Fruit fly (Drosophila melanogaster) whole organism, embryonic: ENCODE measurements around the gene snk.

Experiments used
- Antp ChIP-seq: fragments of 200-800 bp; sonication (Bioruptor generic); optimal IDR thresholded peaks from 3 replicates; lab custom pipeline; 2016; ENCODE audit warnings: missing biosample characterization, missing genetic modification characterization
- Awh ChIP-seq: fragments of 200-800 bp; sonication (Bioruptor generic); IDR thresholded peaks from 2 replicates; pipeline ENCODE4, ENCODE4 v1.3.6; 2022; ENCODE audit warnings: missing biosample characterization, missing genetic modification characterization
- CG10366 ChIP-seq: fragments of 200-800 bp; sonication (Bioruptor generic); IDR thresholded peaks from 2 replicates; pipeline ENCODE4 v1.3.6; 2022; ENCODE audit warnings: missing biosample characterization, missing genetic modification characterization
- CG10654 ChIP-seq: fragments of 200-800 bp; sonication (Bioruptor generic); optimal IDR thresholded peaks from 2 replicates; lab custom pipeline; 2016; ENCODE audit warnings: missing biosample characterization, missing genetic modification characterization
- CG11085 ChIP-seq: fragments of 200-800 bp; sonication (Bioruptor generic); IDR thresholded peaks from 2 replicates; pipeline ENCODE4 v1.3.6; 2022; ENCODE audit warnings: missing biosample characterization, missing genetic modification characterization
- CG11504 ChIP-seq: fragments of 200-800 bp; sonication (Bioruptor generic); optimal IDR thresholded peaks from 3 replicates; lab custom pipeline; 2019; ENCODE audit warnings: missing biosample characterization, mild to moderate bottlenecking, missing genetic modification characterization, moderate library complexity
- CG16813 ChIP-seq: fragments of 200-800 bp; sonication (Bioruptor generic); IDR thresholded peaks from 3 replicates; pipeline ENCODE4 v1.3.6; 2022; ENCODE audit warnings: missing biosample characterization, missing genetic modification characterization; ENCODE audit not compliant: partially characterized antibody
- CG17361 ChIP-seq: fragments of 200-800 bp; sonication (Bioruptor generic); IDR thresholded peaks from 3 replicates; pipeline ENCODE4 v1.3.6; 2022; ENCODE audit warnings: missing biosample characterization, missing genetic modification characterization
- CG17912 ChIP-seq: fragments of 200-800 bp; sonication (Bioruptor generic); optimal IDR thresholded peaks from 2 replicates; lab custom pipeline; 2018; ENCODE audit warnings: missing biosample characterization, mild to moderate bottlenecking, missing genetic modification characterization
- CG18262 ChIP-seq: fragments of 200-800 bp; optimal IDR thresholded peaks from 3 replicates; lab custom pipeline; 2019; ENCODE audit warnings: missing biosample characterization, mild to moderate bottlenecking, missing genetic modification characterization, moderate library complexity
- CG2116 ChIP-seq: fragments of 200-800 bp; sonication (Bioruptor generic); optimal IDR thresholded peaks from 3 replicates; lab custom pipeline; 2018; ENCODE audit warnings: missing biosample characterization, mild to moderate bottlenecking, missing genetic modification characterization
- CG2120 ChIP-seq: fragments of 200-800 bp; sonication (Bioruptor generic); optimal IDR thresholded peaks from 3 replicates; lab custom pipeline; 2016; ENCODE audit warnings: missing biosample characterization, missing genetic modification characterization
- CG30403 ChIP-seq: fragments of 200-800 bp; sonication (Bioruptor generic); optimal IDR thresholded peaks from 3 replicates; lab custom pipeline; 2016; ENCODE audit warnings: missing biosample characterization, missing genetic modification characterization
- CG32532 ChIP-seq: fragments of 200-800 bp; sonication (Bioruptor generic); IDR thresholded peaks from 2 replicates; pipeline ENCODE4 v1.3.6; 2022; ENCODE audit warnings: missing biosample characterization, missing genetic modification characterization
- CG32767 ChIP-seq: fragments of 200-800 bp; sonication (Bioruptor generic); IDR thresholded peaks from 2 replicates; pipeline ENCODE4 v1.3.6; 2022; ENCODE audit warnings: missing biosample characterization, missing genetic modification characterization
- CG33213 ChIP-seq: fragments of 200-800 bp; sonication (Bioruptor generic); optimal IDR thresholded peaks from 3 replicates; lab custom pipeline; 2016; ENCODE audit warnings: missing biosample characterization, missing genetic modification characterization
- CG7271 ChIP-seq: fragments of 200-800 bp; sonication (Bioruptor generic); optimal IDR thresholded peaks from 2 replicates; lab custom pipeline; 2018; ENCODE audit warnings: missing biosample characterization, mild to moderate bottlenecking, missing genetic modification characterization, moderate library complexity
- CG7372 ChIP-seq: fragments of 200-800 bp; sonication (Bioruptor generic); IDR thresholded peaks from 2 replicates; pipeline ENCODE4 v1.3.6; 2022; ENCODE audit warnings: missing biosample characterization, missing genetic modification characterization
- CG9932 ChIP-seq: fragments of 200-800 bp; sonication (Bioruptor generic); IDR thresholded peaks from 2 replicates; pipeline ENCODE4 v1.3.6; 2022; ENCODE audit warnings: missing biosample characterization, missing genetic modification characterization
- CTCF ChIP-seq: fragments of 200-800 bp; sonication (Bioruptor generic); optimal IDR thresholded peaks from 2 replicates; lab custom pipeline; 2017; ENCODE audit warnings: missing biosample characterization, mild to moderate bottlenecking, missing genetic modification characterization, moderate library complexity
- CkIIα-i1 ChIP-seq: fragments of 200-800 bp; sonication (Bioruptor generic); IDR thresholded peaks from 2 replicates; pipeline ENCODE4 v1.3.6; 2022; ENCODE audit warnings: missing biosample characterization, missing genetic modification characterization
- Dek ChIP-seq: fragments of 200-800 bp; sonication (Bioruptor generic); optimal IDR thresholded peaks from 3 replicates; lab custom pipeline; 2019; ENCODE audit warnings: missing biosample characterization, mild to moderate bottlenecking, missing genetic modification characterization, moderate library complexity
- Fer3 ChIP-seq: fragments of 200-800 bp; sonication (Bioruptor generic); optimal IDR thresholded peaks from 2 replicates; lab custom pipeline; 2018; ENCODE audit warnings: missing biosample characterization, mild to moderate bottlenecking, missing genetic modification characterization, moderate library complexity
- HLH4C ChIP-seq: fragments of 200-800 bp; sonication (Bioruptor generic); IDR thresholded peaks from 3 replicates; pipeline ENCODE4 v1.3.6; 2022; ENCODE audit warnings: missing biosample characterization, missing genetic modification characterization; ENCODE audit not compliant: partially characterized antibody
- HmgD ChIP-seq: fragments of 200-800 bp; sonication (Bioruptor generic); optimal IDR thresholded peaks from 3 replicates; lab custom pipeline; 2016; ENCODE audit warnings: missing biosample characterization, missing genetic modification characterization
- HmgZ ChIP-seq: fragments of 200-800 bp; sonication (Bioruptor generic); optimal IDR thresholded peaks from 2 replicates; lab custom pipeline; 2018; ENCODE audit warnings: missing biosample characterization, mild to moderate bottlenecking, missing genetic modification characterization
- Hr78 ChIP-seq, 2 experiments: fragments of 200-800 bp in 1 of 2; fragments of >200 bp in 1 of 2; sonication (Bioruptor generic) in 1 of 2; optimal IDR thresholded peaks; 2 replicates each; lab custom pipeline; 2017 to 2019; ENCODE audit warnings: missing biosample characterization in 2 of 2, missing genetic modification characterization in 2 of 2, mild to moderate bottlenecking in 1 of 2, moderate library complexity in 1 of 2
- Myb ChIP-seq: fragments of 200-800 bp; sonication (Bioruptor generic); optimal IDR thresholded peaks from 2 replicates; lab custom pipeline; 2016; ENCODE audit warnings: missing biosample characterization, missing genetic modification characterization
- Opbp ChIP-seq: fragments of 200-800 bp; sonication (Bioruptor generic); IDR thresholded peaks from 3 replicates; pipeline ENCODE4 v1.3.6; 2022; ENCODE audit warnings: missing biosample characterization, missing genetic modification characterization; ENCODE audit not compliant: partially characterized antibody
- Pdp1 ChIP-seq, 2 experiments: fragments of 200-800 bp; sonication (Bioruptor generic); optimal IDR thresholded peaks; 3 replicates each; lab custom pipeline; 2016; ENCODE audit warnings: missing biosample characterization in 2 of 2, missing genetic modification characterization in 2 of 2, mild to moderate bottlenecking in 1 of 2, moderate library complexity in 1 of 2
- Side ChIP-seq: fragments of 200-800 bp; sonication (Bioruptor generic); optimal IDR thresholded peaks from 2 replicates; lab custom pipeline; 2016; ENCODE audit warnings: missing biosample characterization, missing genetic modification characterization
- ara ChIP-seq: fragments of 200-800 bp; sonication (Bioruptor generic); IDR thresholded peaks from 2 replicates; pipeline ENCODE4 v1.3.6; 2022; ENCODE audit warnings: missing biosample characterization, missing genetic modification characterization
- chn ChIP-seq: fragments of 200-800 bp; sonication (Bioruptor generic); optimal IDR thresholded peaks from 2 replicates; lab custom pipeline; 2016; ENCODE audit warnings: missing biosample characterization, missing genetic modification characterization
- croc ChIP-seq: fragments of 200-800 bp; sonication (Bioruptor generic); conservative IDR thresholded peaks from 3 replicates; pipeline ENCODE4 v1.3.6; 2022; ENCODE audit warnings: missing biosample characterization, missing genetic modification characterization
- disco-r ChIP-seq: fragments of 200-800 bp; sonication (Bioruptor generic); optimal IDR thresholded peaks from 2 replicates; lab custom pipeline; 2016; ENCODE audit warnings: missing biosample characterization, missing genetic modification characterization
- dmrt11E ChIP-seq: fragments of 200-800 bp; sonication (Bioruptor generic); optimal IDR thresholded peaks from 3 replicates; lab custom pipeline; 2018; ENCODE audit warnings: missing biosample characterization, mild to moderate bottlenecking, missing genetic modification characterization, moderate library complexity
- ewg ChIP-seq: fragments of 200-800 bp; sonication (Bioruptor generic); optimal IDR thresholded peaks from 3 replicates; lab custom pipeline; 2017; ENCODE audit warnings: mild to moderate bottlenecking, missing biosample characterization, missing genetic modification reagents, missing genetic modification characterization
- fru ChIP-seq: fragments of >200 bp; optimal IDR thresholded peaks from 2 replicates; lab custom pipeline; 2017
- grau ChIP-seq: fragments of 200-800 bp; optimal IDR thresholded peaks from 3 replicates; lab custom pipeline; 2019; ENCODE audit warnings: missing biosample characterization, mild to moderate bottlenecking, missing genetic modification characterization, moderate library complexity
- gt ChIP-seq: fragments of 200-800 bp; sonication (Bioruptor generic); IDR thresholded peaks from 2 replicates; pipeline ENCODE4 v1.3.6; 2022; ENCODE audit warnings: missing biosample characterization, missing genetic modification characterization
- lbe ChIP-seq: fragments of 200-800 bp; sonication (Bioruptor generic); optimal IDR thresholded peaks from 2 replicates; lab custom pipeline; 2016; ENCODE audit warnings: missing biosample characterization, mild to moderate bottlenecking, missing genetic modification characterization
- mam ChIP-seq: fragments of 200-800 bp; sonication (Bioruptor generic); optimal IDR thresholded peaks from 3 replicates; lab custom pipeline; 2016; ENCODE audit warnings: missing biosample characterization, missing genetic modification characterization
- nmo ChIP-seq: fragments of 200-800 bp; sonication (Bioruptor generic); optimal IDR thresholded peaks from 2 replicates; lab custom pipeline; 2018; ENCODE audit warnings: missing biosample characterization, mild to moderate bottlenecking, missing genetic modification characterization, moderate library complexity
- sd ChIP-seq: fragments of 200-800 bp; sonication (Bioruptor generic); optimal IDR thresholded peaks from 3 replicates; lab custom pipeline; 2018; ENCODE audit warnings: missing biosample characterization, mild to moderate bottlenecking, missing genetic modification characterization, moderate library complexity
- sens ChIP-seq: fragments of 200-800 bp; sonication (Bioruptor generic); peaks from one replicate; lab custom pipeline; 2016; ENCODE audit warnings: missing biosample characterization, missing genetic modification characterization
- slbo ChIP-seq: fragments of 200-800 bp; sonication (Bioruptor generic); IDR thresholded peaks from 2 replicates; pipeline ENCODE4 v1.3.6; 2022; ENCODE audit warnings: missing biosample characterization, missing genetic modification characterization
- so ChIP-seq: fragments of 200-800 bp; sonication (Bioruptor generic); IDR thresholded peaks from 3 replicates; pipeline ENCODE4 v1.3.6; 2022; ENCODE audit warnings: missing biosample characterization, missing genetic modification characterization
- sr ChIP-seq: fragments of 200-800 bp; sonication (Bioruptor generic); IDR thresholded peaks from 3 replicates; pipeline ENCODE4 v1.3.6; 2022; ENCODE audit warnings: missing biosample characterization, missing genetic modification characterization
- tap ChIP-seq: fragments of 200-800 bp; optimal IDR thresholded peaks from 3 replicates; lab custom pipeline; 2019; ENCODE audit warnings: missing biosample characterization, mild to moderate bottlenecking, missing genetic modification characterization, moderate library complexity
- unpg ChIP-seq: fragments of 200-800 bp; sonication (Bioruptor generic); optimal IDR thresholded peaks from 3 replicates; lab custom pipeline; 2018; ENCODE audit warnings: missing biosample characterization, mild to moderate bottlenecking, missing genetic modification characterization, moderate library complexity
- vfl ChIP-seq: fragments of 200-800 bp; sonication (Bioruptor generic); optimal IDR thresholded peaks from 2 replicates; lab custom pipeline; 2016; ENCODE audit warnings: missing biosample characterization, missing genetic modification characterization
- zen ChIP-seq: fragments of 200-800 bp; sonication (Bioruptor generic); optimal IDR thresholded peaks from 3 replicates; lab custom pipeline; 2018; ENCODE audit warnings: missing biosample characterization, mild to moderate bottlenecking, missing genetic modification characterization, moderate library complexity

Gene snk

dm6 chr3R:13078263-13078662, 35.7 kb upstream of the snk start (continued):
- TF ChIP-seq HLH4C (GFP tag; lab: Robert Waterston, UW) (no peak; the same call in 2 of the 3 replicates), grau (tag; lab: Kevin White, UChicago) (peak; percentile 35), CTCF (GFP tag; lab: Kevin White, UChicago) (peak; percentile 96), tap (tag; lab: Kevin White, UChicago) (no peak), CG2120 (GFP tag; lab: Kevin White, UChicago) (peak; percentile 46), HmgD (peak; percentile 15), CG32532 (peak; percentile 67), slbo (GFP tag; lab: Robert Waterston, UW) (peak; percentile 46; the same call in 1 of the 2 replicates), vfl (GFP tag; lab: Kevin White, UChicago) (no peak), Antp (no peak), sens (GFP tag; lab: Kevin White, UChicago) (peak; percentile 85), lbe (GFP tag; lab: Kevin White, UChicago) (no peak), Awh (GFP tag; lab: Robert Waterston, UW) (no peak), gt (GFP tag; lab: Robert Waterston, UW) (no peak), nmo (GFP tag; lab: Kevin White, UChicago) (peak; percentile 34), zen (tag; lab: Kevin White, UChicago) (peak; percentile 8), Fer3 (tag; lab: Kevin White, UChicago) (no peak), dmrt11E (peak; percentile 32), CG17912 (GFP tag; lab: Kevin White, UChicago) (peak; percentile 20), CG18262 (tag; lab: Kevin White, UChicago) (peak; percentile 9), CG10654 (no peak), Dek (tag; lab: Kevin White, UChicago) (peak; percentile 30), sd (tag; lab: Kevin White, UChicago) (no peak), sr (GFP tag; lab: Robert Waterston, UW) (no peak), Opbp (GFP tag; lab: Robert Waterston, UW) (peak; percentile 43; the same call in 2 of the 3 replicates), CG2116 (GFP tag; lab: Kevin White, UChicago) (peak; percentile 7), fru (lab: Kevin White, UChicago) (no peak), ara (GFP tag; lab: Robert Waterston, UW) (no peak), CG10366 (GFP tag; lab: Robert Waterston, UW) (peak; percentile 43; the same call in 1 of the 2 replicates), Side (no peak), CG30403 (GFP tag; lab: Kevin White, UChicago) (peak; percentile 44), chn (GFP tag; lab: Kevin White, UChicago) (peak; percentile 14), HmgZ (tag; lab: Kevin White, UChicago) (peak; percentile 70), CG7372 (no peak), Pdp1 (GFP tag; optimal IDR thresholded peaks at IDR 0.05; lab: Kevin White, UChicago) (peak in 1 of 2 experiments; percentile 62), CG11085 (GFP tag; lab: Robert Waterston, UW) (peak; percentile 32; the same call in 1 of the 2 replicates), ewg (no peak), CG7271 (tag; lab: Kevin White, UChicago) (no peak), unpg (GFP tag; lab: Kevin White, UChicago) (no peak), Myb (peak; percentile 90), CG17361 (GFP tag; lab: Robert Waterston, UW) (peak; percentile 53; the same call in 2 of the 3 replicates), CG33213 (peak; percentile 56), croc (no peak), CG16813 (GFP tag; lab: Robert Waterston, UW) (peak; percentile 65), CG9932 (peak; percentile 63), disco-r (GFP tag; lab: Kevin White, UChicago) (no peak), Hr78 (GFP tag; optimal IDR thresholded peaks at IDR 0.05; lab: Kevin White, UChicago) (no peak), CG11504 (tag; lab: Kevin White, UChicago) (peak; percentile 46), CG32767 (no peak), mam (GFP tag; lab: Kevin White, UChicago) (peak; percentile 31), so (GFP tag; lab: Robert Waterston, UW) (no peak), CkIIα-i1 (no peak)
